Worm (Caenorhabditis elegans): ENCODE measurements around the gene Y82E9BR.6.
"Not testable (repeated sequence)": the region's sequence is repeated elsewhere in the genome, so short reads cannot be mapped to it uniquely, and the experiment has no call there.

DNA sequence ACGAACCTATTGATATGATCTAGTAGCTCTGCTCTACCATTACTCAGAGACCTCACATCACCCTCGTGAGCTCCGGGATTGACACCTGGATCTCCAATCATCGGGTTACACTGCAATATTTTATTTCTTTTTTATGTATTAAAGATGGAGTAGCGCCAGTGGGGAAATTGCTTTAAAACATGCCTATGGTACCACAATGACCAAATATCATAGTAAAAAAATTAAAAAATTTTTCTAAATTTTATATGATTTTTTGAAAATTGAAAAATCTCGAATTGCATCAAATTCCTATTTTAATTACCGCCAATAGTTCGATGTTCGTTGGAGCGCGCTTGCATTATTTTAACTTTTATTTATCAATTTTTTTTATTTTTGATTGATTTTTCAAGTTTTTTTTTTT is 3.1 kb upstream of the Y82E9BR.6 start, which contains the start of gene pals-40:
- TF ChIP-seq nhr-77 (tag; optimal IDR thresholded peaks at IDR 0.05); nhr-237 (tag; optimal IDR thresholded peaks at IDR 0.05); lsy-2 (tag; optimal IDR thresholded peaks at IDR 0.05); fos-1 (tag; optimal IDR thresholded peaks at IDR 0.05); ceh-88 (GFP tag; IDR thresholded peaks at IDR 0.05); ceh-82 (tag; optimal IDR thresholded peaks at IDR 0.05); zag-1 (tag; optimal IDR thresholded peaks at IDR 0.05); hpl-2 (GFP tag; optimal IDR thresholded peaks at IDR 0.05); unc-130 (tag; optimal IDR thresholded peaks at IDR 0.05); alr-1 (tag; optimal IDR thresholded peaks at IDR 0.05; ENCODE audit: borderline replicate concordance); unc-62 (GFP tag; optimal IDR thresholded peaks at IDR 0.05): not testable (repeated sequence)
